Worm (Caenorhabditis elegans) whole organism, early embryonic: ENCODE measurements around the gene C55B6.4.

Source experiments
- B0310.2 ChIP-seq: sonication (generic microtip); optimal IDR thresholded peaks from 2 replicates; lab custom pipeline; 2016; ENCODE audit warnings: mild to moderate bottlenecking, missing genetic modification characterization, missing compliant biosample characterization
- F13C5.2 ChIP-seq: sonication (generic microtip); optimal IDR thresholded peaks from 2 replicates; lab custom pipeline; 2017; ENCODE audit warnings: mild to moderate bottlenecking, missing genetic modification characterization, inconsistent platforms, missing compliant biosample characterization
- aly-1 ChIP-seq: sonication (generic microtip); optimal IDR thresholded peaks from 2 replicates; lab custom pipeline; 2016; ENCODE audit warnings: missing genetic modification characterization, missing compliant biosample characterization
- ama-1 ChIP-seq: fragments of 150-350 bp; optimal IDR thresholded peaks from 2 replicates; lab custom pipeline; 2014
- ceh-13 ChIP-seq: fragments of 200-800 bp; sonication (Bioruptor generic); optimal IDR thresholded peaks from 2 replicates; lab custom pipeline; 2018; ENCODE audit warnings: mild to moderate bottlenecking, missing genetic modification characterization, missing compliant biosample characterization
- ceh-36 ChIP-seq: sonication (generic microtip); optimal IDR thresholded peaks from 2 replicates; lab custom pipeline; 2016; ENCODE audit warnings: missing genetic modification characterization, inconsistent platforms, missing compliant biosample characterization
- ets-7 ChIP-seq: sonication (generic microtip); optimal IDR thresholded peaks from 2 replicates; lab custom pipeline; 2016; ENCODE audit warnings: missing genotype, missing genetic modification characterization, missing compliant biosample characterization
- flt-1 ChIP-seq: fragments of 200-800 bp; sonication (Bioruptor generic); IDR thresholded peaks from 2 replicates; pipeline ENCODE4 v1.3.6; 2022; ENCODE audit warnings: missing genetic modification characterization, missing compliant biosample characterization
- hmbx-1 ChIP-seq: sonication (generic microtip); optimal IDR thresholded peaks from 2 replicates; lab custom pipeline; 2016; ENCODE audit warnings: mild to moderate bottlenecking, missing genetic modification characterization, missing compliant biosample characterization
- hmg-4 ChIP-seq: fragments of 200-800 bp; sonication (Bioruptor generic); optimal IDR thresholded peaks from 2 replicates; lab custom pipeline; 2018; ENCODE audit warnings: mild to moderate bottlenecking, missing genetic modification characterization, missing compliant biosample characterization
- hnd-1 ChIP-seq: sonication (generic microtip); optimal IDR thresholded peaks from 2 replicates; lab custom pipeline; 2016; ENCODE audit warnings: missing genetic modification characterization, missing compliant biosample characterization
- pes-1 ChIP-seq: fragments of 200-800 bp; sonication (Bioruptor generic); IDR thresholded peaks from 2 replicates; pipeline ENCODE4 v1.3.6; 2022; ENCODE audit warnings: missing genetic modification reagents, missing genetic modification characterization, missing compliant biosample characterization
- scrt-1 ChIP-seq: fragments of 200-800 bp; sonication (Bioruptor generic); IDR thresholded peaks from 2 replicates; pipeline ENCODE4 v1.3.6; 2022; ENCODE audit warnings: missing genetic modification characterization, missing compliant biosample characterization
- sea-1 ChIP-seq: fragments of 200-800 bp; sonication (Bioruptor generic); conservative IDR thresholded peaks from 2 replicates; pipeline ENCODE4 v1.3.6; 2022; ENCODE audit warnings: missing genetic modification characterization, missing compliant biosample characterization
- tbx-11 ChIP-seq: fragments of 200-800 bp; sonication (Bioruptor generic); IDR thresholded peaks from 2 replicates; pipeline ENCODE4 v1.3.6; 2022; ENCODE audit warnings: missing genetic modification characterization, missing compliant biosample characterization
- tbx-37 ChIP-seq: fragments of 200-800 bp; sonication (Bioruptor generic); conservative IDR thresholded peaks from 2 replicates; pipeline ENCODE4 v1.3.6; 2022; ENCODE audit warnings: missing genetic modification reagents, missing genetic modification characterization, missing compliant biosample characterization
- tra-4 ChIP-seq: sonication (generic microtip); optimal IDR thresholded peaks from 2 replicates; lab custom pipeline; 2017; ENCODE audit warnings: missing genetic modification characterization, missing compliant biosample characterization

The C55B6.4 gene

ce11 chrX:7151189-7151857 is 36.2 kb downstream of the C55B6.4 start, which contains the start of gene lam-2:
TSS of gene lam-2 (minus strand) at chrX:7151239.
- no peak for TF ChIP-seq hmbx-1 (tag; lab: Kevin White, UChicago)
- TF ChIP-seq tbx-11 (GFP tag; lab: Robert Waterston, UW) = no peak
- no peak for TF ChIP-seq ets-7 (tag; lab: Kevin White, UChicago)
- no peak for TF ChIP-seq ceh-36 (tag; lab: Kevin White, UChicago)
- TF ChIP-seq hmg-4 (GFP tag; lab: Kevin White, UChicago) = peak; percentile 39

ce11 chrX:7149670-7150069 is 37.8 kb downstream of the C55B6.4 start:
- TF ChIP-seq ceh-36 (tag; lab: Kevin White, UChicago) = no peak
- no peak for TF ChIP-seq flt-1 (GFP tag; lab: Robert Waterston, UW)
- no peak for TF ChIP-seq F13C5.2
- no peak for TF ChIP-seq B0310.2 (tag; lab: Kevin White, UChicago)
- TF ChIP-seq tbx-37 (GFP tag; lab: Robert Waterston, UW) = no peak
- TF ChIP-seq hmg-4 (GFP tag; lab: Kevin White, UChicago) = no peak
- no peak for TF ChIP-seq scrt-1 (GFP tag; lab: Robert Waterston, UW)

ce11 chrX:7143515-7143914 is 44.0 kb downstream of the C55B6.4 start, which contains the start of gene alh-10:
TSS of gene alh-10 (minus strand) at chrX:7143641.
- TF ChIP-seq B0310.2 (tag; lab: Kevin White, UChicago) = no peak
- no peak for TF ChIP-seq hmg-4 (GFP tag; lab: Kevin White, UChicago)
- TF ChIP-seq scrt-1 (GFP tag; lab: Robert Waterston, UW) = no peak
- TF ChIP-seq ets-7 (tag; lab: Kevin White, UChicago) = no peak
- peak; percentile 17 for TF ChIP-seq ama-1
- TF ChIP-seq hnd-1 = no peak
- no peak for TF ChIP-seq hmbx-1 (tag; lab: Kevin White, UChicago)
- TF ChIP-seq tbx-37 (GFP tag; lab: Robert Waterston, UW) = no peak
- TF ChIP-seq tbx-11 (GFP tag; lab: Robert Waterston, UW) = no peak

DNA sequence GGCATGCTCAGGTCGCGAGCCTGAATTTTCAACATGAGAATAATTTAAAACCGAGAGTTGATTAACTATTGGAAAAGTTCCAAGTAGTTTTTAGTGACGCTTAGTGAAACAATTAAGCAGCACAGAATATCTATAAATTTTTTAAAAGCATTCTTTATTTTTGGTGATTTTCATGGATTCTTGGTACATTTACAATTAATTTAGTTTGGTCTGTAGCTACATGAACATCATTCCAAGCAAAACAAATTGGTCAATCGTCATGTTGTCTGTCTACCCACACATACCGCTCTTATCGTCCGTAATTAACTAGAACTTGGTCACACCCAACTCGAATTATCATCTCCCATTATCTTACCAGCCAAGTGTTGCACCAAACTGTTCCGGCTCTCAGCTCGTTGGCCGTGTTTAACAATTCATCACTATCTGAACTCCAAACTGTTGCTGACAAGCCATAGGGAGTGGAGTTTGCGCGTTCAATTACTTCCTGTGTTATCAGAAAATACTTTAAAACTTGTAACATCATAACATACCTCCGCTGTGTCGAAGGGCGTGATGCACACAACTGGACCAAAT is 46.7 kb downstream of the C55B6.4 start:
- no peak for TF ChIP-seq tbx-37 (GFP tag; lab: Robert Waterston, UW)
- no peak for TF ChIP-seq ceh-13 (GFP tag; lab: Kevin White, UChicago)
- no peak for TF ChIP-seq scrt-1 (GFP tag; lab: Robert Waterston, UW)
- TF ChIP-seq ceh-36 (tag; lab: Kevin White, UChicago) = no peak
- TF ChIP-seq tra-4 (tag; lab: Kevin White, UChicago) = no peak
- TF ChIP-seq B0310.2 (tag; lab: Kevin White, UChicago) = no peak

ce11 chrX:7139614-7140013 is 47.9 kb downstream of the C55B6.4 start, which contains the start of gene clec-86:
TSS of gene clec-86 (plus strand) at chrX:7139875.
- TF ChIP-seq scrt-1 (GFP tag; lab: Robert Waterston, UW) (no peak), B0310.2 (tag; lab: Kevin White, UChicago) (no peak), tbx-37 (GFP tag; lab: Robert Waterston, UW) (no peak), ceh-36 (tag; lab: Kevin White, UChicago) (no peak), sea-1 (GFP tag; lab: Robert Waterston, UW) (no peak), hmg-4 (GFP tag; lab: Kevin White, UChicago) (no peak), flt-1 (GFP tag; lab: Robert Waterston, UW) (no peak), hmbx-1 (tag; lab: Kevin White, UChicago) (no peak), ets-7 (tag; lab: Kevin White, UChicago) (no peak), ceh-13 (GFP tag; lab: Kevin White, UChicago) (no peak), aly-1 (tag; lab: Kevin White, UChicago) (no peak), hnd-1 (no peak), tra-4 (tag; lab: Kevin White, UChicago) (no peak), F13C5.2 (no peak), pes-1 (GFP tag; lab: Robert Waterston, UW) (no peak), tbx-11 (GFP tag; lab: Robert Waterston, UW) (no peak), ama-1 (no peak)
